Fruit fly (Drosophila melanogaster): Measurements from ENCODE around the gene Tdh.

Gene Tdh

dm6 chr3L:20493417-20494261 lies 26.9 kb downstream of the Tdh start (continued):
- TF ChIP-seq fd64A (GFP tag; optimal IDR thresholded peaks at IDR 0.05): peak; percentile 58
- TF ChIP-seq CG11696 (GFP tag; IDR thresholded peaks at IDR 0.05): peak; percentile 59
- TF ChIP-seq corto (GFP tag; optimal IDR thresholded peaks at IDR 0.05): peak; percentile 59
- peak; percentile 13 for TF ChIP-seq CG8944 (GFP tag; optimal IDR thresholded peaks at IDR 0.05)
- TF ChIP-seq mld (GFP tag; IDR thresholded peaks at IDR 0.05; ENCODE audit: partially characterized antibody): no peak
- TF ChIP-seq CG4854 (GFP tag; optimal IDR thresholded peaks at IDR 0.05): peak; percentile 6
- TF ChIP-seq Pdp1 (GFP tag; optimal IDR thresholded peaks at IDR 0.05): peak; percentile 37 to 53
- peak; percentile 27 for TF ChIP-seq odd (GFP tag; optimal IDR thresholded peaks at IDR 0.05)
- TF ChIP-seq slou (GFP tag; optimal IDR thresholded peaks at IDR 0.05): no peak
- TF ChIP-seq CG3163 (GFP tag; optimal IDR thresholded peaks at IDR 0.05): peak; percentile 50
- peak; percentile 53 for TF ChIP-seq Asciz (GFP tag; optimal IDR thresholded peaks at IDR 0.05)
- peak; percentile 60 for TF ChIP-seq CG12104 (GFP tag; optimal IDR thresholded peaks at IDR 0.05)
- TF ChIP-seq Hsf (GFP tag; optimal IDR thresholded peaks at IDR 0.05): peak; percentile 62
- TF ChIP-seq gro (GFP tag; optimal IDR thresholded peaks at IDR 0.05): peak; percentile 67
- TF ChIP-seq Stat92E (GFP tag; optimal IDR thresholded peaks at IDR 0.05): no peak
- TF ChIP-seq CG13123 (GFP tag; optimal IDR thresholded peaks at IDR 0.05): no peak
- peak; percentile 59 for TF ChIP-seq CG43689 (GFP tag; IDR thresholded peaks at IDR 0.05)
- peak; percentile 74 for TF ChIP-seq Deaf1 (tag; optimal IDR thresholded peaks at IDR 0.05)
- peak; percentile 80 for TF ChIP-seq Fer1 (GFP tag; optimal IDR thresholded peaks at IDR 0.05)
- peak; percentile 48 for TF ChIP-seq BtbVII (GFP tag; optimal IDR thresholded peaks at IDR 0.05)
- TF ChIP-seq CG3726 (GFP tag; IDR thresholded peaks at IDR 0.05): no peak
- TF ChIP-seq tin (GFP tag; optimal IDR thresholded peaks at IDR 0.05): peak; percentile 50
- TF ChIP-seq CG4617 (GFP tag; optimal IDR thresholded peaks at IDR 0.05; ENCODE audit: borderline replicate concordance): peak; percentile 23
- TF ChIP-seq Med (GFP tag): peak; percentile 86
- TF ChIP-seq Fer2 (tag; optimal IDR thresholded peaks at IDR 0.05): no peak
- TF ChIP-seq CG1529 (GFP tag; optimal IDR thresholded peaks at IDR 0.05): peak; percentile 10
- TF ChIP-seq CG17568 (GFP tag; optimal IDR thresholded peaks at IDR 0.05): peak; percentile 57
- no peak for TF ChIP-seq Gsc (GFP tag; IDR thresholded peaks at IDR 0.05)
- TF ChIP-seq CG10267 (tag; optimal IDR thresholded peaks at IDR 0.05): peak; percentile 69
- 0 out of 4 replicates have a peak, but pooled peaks have one; percentile 30 for TF ChIP-seq chinmo (GFP tag; IDR thresholded peaks at IDR 0.05; ENCODE audit: partially characterized antibody)
- no peak for TF ChIP-seq chn (GFP tag; optimal IDR thresholded peaks at IDR 0.05)
- peak; percentile 77 for TF ChIP-seq CG9932 (GFP tag; IDR thresholded peaks at IDR 0.05)

- TF ChIP-seq ken (GFP tag; IDR thresholded peaks at IDR 0.05) (no peak), caup (GFP tag; optimal IDR thresholded peaks at IDR 0.05; ENCODE audit: severe bottlenecking) (peak; percentile 22), CG10267 (tag; optimal IDR thresholded peaks at IDR 0.05) (peak; percentile 69), BEAF-32 (GFP tag; optimal IDR thresholded peaks at IDR 0.05) (no peak), nom (GFP tag; optimal IDR thresholded peaks at IDR 0.05) (no peak), CoRest (tag; optimal IDR thresholded peaks at IDR 0.05) (peak; percentile 62), slbo (GFP tag; IDR thresholded peaks at IDR 0.05) (peak; percentile 56), CG7963 (GFP tag; IDR thresholded peaks at IDR 0.05; ENCODE audit: partially characterized antibody) (no peak), CG11504 (tag; optimal IDR thresholded peaks at IDR 0.05) (peak; percentile 41), gce (GFP tag; IDR thresholded peaks at IDR 0.05) (no peak), psq (GFP tag; optimal IDR thresholded peaks at IDR 0.05) (no peak), esg (GFP tag; conservative IDR thresholded peaks at IDR 0.05) (peak; percentile 23; the same call in 1 of the 2 replicates), wor (GFP tag; IDR thresholded peaks at IDR 0.05) (no peak), sug (tag; optimal IDR thresholded peaks at IDR 0.05) (no peak), CG2120 (GFP tag; optimal IDR thresholded peaks at IDR 0.05) (peak; percentile 36), ewg (GFP tag; optimal IDR thresholded peaks at IDR 0.05) (no peak), Dek (tag; optimal IDR thresholded peaks at IDR 0.05) (peak; percentile 30), nmo (GFP tag; optimal IDR thresholded peaks at IDR 0.05) (peak; percentile 10)
Measured at dm6 chr3L:20494262-20494601, 27.5 kb downstream of the Tdh start.
